Worm (Caenorhabditis elegans): ENCODE results near the gene M03F4.6.
A peak's percentile ranks its signal among the peaks of the same experiment; 100 is the strongest.

Gene M03F4.6

DNA sequence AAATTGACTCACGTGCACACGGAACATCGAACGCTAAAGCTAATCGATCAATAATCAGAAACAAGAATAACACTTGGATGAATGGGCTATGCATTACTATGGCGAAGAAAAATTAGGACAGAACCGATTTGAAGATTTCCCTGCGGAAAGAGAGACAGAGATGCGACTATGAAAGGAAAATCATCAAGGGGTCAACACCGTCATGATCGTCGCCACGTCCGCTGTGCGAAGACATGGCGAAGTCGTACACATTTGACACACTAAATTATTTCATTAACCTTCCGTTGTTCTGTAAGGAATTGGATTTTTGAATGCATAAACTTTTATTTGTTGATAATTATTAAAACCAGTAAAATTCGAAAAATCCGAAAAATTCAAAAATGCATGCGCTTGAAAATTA, at the start of gene M03F4.6:
Gene M03F4.6, minus strand, starts transcription at position 101 of the 400 bp plus-strand sequence.
- TF ChIP-seq Y79H2A.3 (GFP tag; conservative IDR thresholded peaks at IDR 0.05) (no peak), nhr-120 (GFP tag; IDR thresholded peaks at IDR 0.05) (0 out of 2 replicates have a peak, but pooled peaks have one; percentile 61), ceh-27 (GFP tag; optimal IDR thresholded peaks at IDR 0.05) (no peak), ceh-58 (GFP tag; IDR thresholded peaks at IDR 0.05) (no peak), madf-8 (GFP tag; conservative IDR thresholded peaks at IDR 0.05) (no peak), F55B11.4 (tag; optimal IDR thresholded peaks at IDR 0.05; ENCODE audit: borderline replicate concordance, insufficient read depth) (no peak), F57A8.1 (GFP tag; optimal IDR thresholded peaks at IDR 0.05) (no peak), mxl-1 (tag; optimal IDR thresholded peaks at IDR 0.05) (no peak), snpc-1.3 (tag; optimal IDR thresholded peaks at IDR 0.05; ENCODE audit: insufficient read depth) (no peak), ztf-28 (GFP tag; IDR thresholded peaks at IDR 0.05) (no peak), C06A6.2 (GFP tag; conservative IDR thresholded peaks at IDR 0.05) (no peak; the same call in 1 of the 2 replicates), B0019.2 (GFP tag; conservative IDR thresholded peaks at IDR 0.05) (no peak), ama-1 (optimal IDR thresholded peaks at IDR 0.05) (peak; percentile 68), ama-1 (GFP tag; optimal IDR thresholded peaks at IDR 0.05) (no peak), B0261.1 (tag; optimal IDR thresholded peaks at IDR 0.05) (no peak), lsl-1 (GFP tag; optimal IDR thresholded peaks at IDR 0.05) (no peak), nhr-27 (tag; optimal IDR thresholded peaks at IDR 0.05) (no peak), sdz-38 (tag; optimal IDR thresholded peaks at IDR 0.05) (no peak), hmg-20 (GFP tag; IDR thresholded peaks at IDR 0.05) (no peak), ceh-100 (GFP tag; IDR thresholded peaks at IDR 0.05) (no peak), dpff-1 (tag; optimal IDR thresholded peaks at IDR 0.05) (peak; percentile 10), dox-1 (GFP tag; IDR thresholded peaks at IDR 0.05) (peak; percentile 42; the same call in 1 of the 2 replicates), ceh-79 (tag; optimal IDR thresholded peaks at IDR 0.05) (no peak), F39B2.1 (GFP tag; IDR thresholded peaks at IDR 0.05) (no peak), hmg-1.2 (GFP tag; IDR thresholded peaks at IDR 0.05) (no peak), Y53G8AR.9 (GFP tag; conservative IDR thresholded peaks at IDR 0.05) (peak; percentile 73; the same call in 1 of the 2 replicates), athp-1 (tag; optimal IDR thresholded peaks at IDR 0.05) (peak; percentile 39), nhr-179 (tag; optimal IDR thresholded peaks at IDR 0.05) (no peak), K12H6.12 (tag; optimal IDR thresholded peaks at IDR 0.05) (no peak), T26A5.8 (tag; optimal IDR thresholded peaks at IDR 0.05) (no peak), D2030.7 (GFP tag; IDR thresholded peaks at IDR 0.05) (no peak), nhr-90 (tag; optimal IDR thresholded peaks at IDR 0.05) (peak; percentile 3), attf-3 (GFP tag; conservative IDR thresholded peaks at IDR 0.05) (no peak), fkh-3 (tag; optimal IDR thresholded peaks at IDR 0.05) (no peak), ZK185.1 (tag; optimal IDR thresholded peaks at IDR 0.05; ENCODE audit: poor library complexity, severe bottlenecking) (peak; percentile 11), F10E7.11 (tag; optimal IDR thresholded peaks at IDR 0.05) (no peak), lsy-27 (tag; optimal IDR thresholded peaks at IDR 0.05; ENCODE audit: borderline replicate concordance, insufficient read depth) (no peak), snpc-4 (GFP tag; optimal IDR thresholded peaks at IDR 0.05) (no peak), snpc-4 (tag; optimal IDR thresholded peaks at IDR 0.05) (no peak), snpc-3.4 (tag; optimal IDR thresholded peaks at IDR 0.05) (no peak), tbp1 (GFP tag; optimal IDR thresholded peaks at IDR 0.05) (peak; percentile 28), ztf-6 (GFP tag; IDR thresholded peaks at IDR 0.05) (no peak), lin-40 (tag; optimal IDR thresholded peaks at IDR 0.05) (no peak), mcd-1 (GFP tag; IDR thresholded peaks at IDR 0.05) (no peak), mes-4 (tag; optimal IDR thresholded peaks at IDR 0.05) (no peak), hrde-1 (tag; optimal IDR thresholded peaks at IDR 0.05; ENCODE audit: borderline replicate concordance) (no peak), akir-1 (GFP tag; optimal IDR thresholded peaks at IDR 0.05) (no peak), aptf-3 (GFP tag; IDR thresholded peaks at IDR 0.05) (0 out of 2 replicates have a peak, but pooled peaks have one; percentile 28), B0035.1 (tag; optimal IDR thresholded peaks at IDR 0.05) (no peak)

All from whole organism, young adult.